Fruit fly (Drosophila melanogaster): ENCODE measurements around the gene Alp13.

DNA sequence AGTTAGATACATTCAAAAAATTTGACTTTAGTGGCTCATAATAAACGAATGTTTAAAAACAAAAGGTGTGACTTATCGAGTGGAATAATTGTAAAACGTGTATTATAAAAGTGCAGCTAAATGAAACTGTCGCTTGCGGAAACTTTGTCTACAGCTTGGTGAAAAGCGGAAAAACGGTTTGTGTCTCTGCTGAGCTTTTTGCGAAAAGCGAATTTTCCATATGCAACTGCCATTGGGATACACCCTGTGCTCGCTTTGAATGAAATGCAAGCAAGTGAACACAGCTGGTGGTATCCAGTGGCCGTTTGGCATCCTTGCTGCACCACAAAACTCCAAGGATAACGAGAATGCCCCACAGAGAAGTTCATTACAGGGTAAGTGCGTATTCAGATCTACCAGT, 15.7 kb upstream of the Alp13 start:
- TF ChIP-seq psq (optimal IDR thresholded peaks at IDR 0.05) (no peak), ttk (optimal IDR thresholded peaks at IDR 0.05) (no peak), Sin3A (optimal IDR thresholded peaks at IDR 0.05) (no peak)

Measured in Kc167 (cell line).